Worm (Caenorhabditis elegans) whole organism, late embryonic: Measurements from ENCODE around the gene B0244.5.

Source experiments
- C08G9.2 ChIP-seq: sonication (generic microtip); optimal IDR thresholded peaks from 2 replicates; lab custom pipeline; 2016; ENCODE audit warnings: mild to moderate bottlenecking, missing genetic modification characterization, moderate library complexity, missing compliant biosample characterization
- ama-1 ChIP-seq: fragments of 150-350 bp; optimal IDR thresholded peaks from 2 replicates; lab custom pipeline; 2014
- ceh-9 ChIP-seq: sonication (generic microtip); optimal IDR thresholded peaks from 2 replicates; lab custom pipeline; 2016; ENCODE audit warnings: mild to moderate bottlenecking, missing genetic modification characterization, inconsistent platforms, missing compliant biosample characterization
- elt-2 ChIP-seq: sonication (generic microtip); optimal IDR thresholded peaks from 2 replicates; lab custom pipeline; 2016; ENCODE audit warnings: missing genetic modification reagents, missing genetic modification characterization, missing compliant biosample characterization
- nhr-11 ChIP-seq: fragments of 150-350 bp; optimal IDR thresholded peaks from 2 replicates; lab custom pipeline; 2014; ENCODE audit warnings: missing biosample characterization, missing genetic modification characterization
- odd-2 ChIP-seq: sonication (generic microtip); optimal IDR thresholded peaks from 2 replicates; lab custom pipeline; 2017; ENCODE audit warnings: antibody characterized with exemption, mild to moderate bottlenecking, missing genetic modification characterization, missing compliant biosample characterization
- pha-2 ChIP-seq: sonication (generic microtip); optimal IDR thresholded peaks from 2 replicates; lab custom pipeline; 2017; ENCODE audit warnings: mild to moderate bottlenecking, missing genetic modification characterization, missing compliant biosample characterization
- pha-4 ChIP-seq: fragments of 150-350 bp; optimal IDR thresholded peaks from 2 replicates; lab custom pipeline; 2018; ENCODE audit warnings: missing biosample characterization, missing genetic modification reagents, missing genetic modification characterization
- pqm-1 ChIP-seq: sonication (generic microtip); optimal IDR thresholded peaks from 2 replicates; lab custom pipeline; 2016; ENCODE audit warnings: missing genetic modification characterization, missing compliant biosample characterization
- unc-55 ChIP-seq: sonication (generic microtip); optimal IDR thresholded peaks from 2 replicates; lab custom pipeline; 2017; ENCODE audit warnings: missing biosample characterization, missing genetic modification reagents, missing genetic modification characterization

DNA sequence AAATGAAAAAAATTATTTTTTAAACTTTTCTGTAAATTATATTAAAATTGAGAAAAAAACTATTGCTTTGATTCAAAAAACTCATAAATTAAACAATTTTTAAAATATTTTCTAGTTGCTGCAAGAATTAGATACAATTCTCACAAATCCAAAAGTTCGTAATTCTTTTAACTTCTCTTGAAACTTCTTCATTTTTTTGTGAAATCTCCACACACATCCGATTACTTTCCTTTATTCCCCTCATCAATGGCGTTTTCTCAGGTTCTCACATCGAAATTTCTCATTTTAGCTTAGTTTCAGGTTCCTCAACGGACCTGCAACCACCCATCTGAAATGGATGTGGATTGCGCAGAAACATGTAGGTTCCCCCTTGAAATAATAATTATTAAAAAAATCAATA lies 22.1 kb upstream of the B0244.5 start, which contains the start of gene wrm-1:
- TF ChIP-seq nhr-11 (tag; lab: Kevin White, UChicago), result no peak
- TF ChIP-seq pha-4, result no peak
- TF ChIP-seq elt-2 (tag; lab: Kevin White, UChicago), result no peak
- no peak for TF ChIP-seq ceh-9 (tag; lab: Kevin White, UChicago)
- TF ChIP-seq unc-55 (GFP tag; lab: Kevin White, UChicago), result no peak
- TF ChIP-seq odd-2 (tag; lab: Kevin White, UChicago), result no peak
- TF ChIP-seq pqm-1 (tag; lab: Kevin White, UChicago), result no peak
- no peak for TF ChIP-seq pha-2 (tag; lab: Kevin White, UChicago)
- no peak for TF ChIP-seq C08G9.2 (tag; lab: Kevin White, UChicago)
- no peak for TF ChIP-seq ama-1
